Worm (Caenorhabditis elegans) whole organism, early embryonic: Measurements from ENCODE around the gene ifb-1.

ENCODE experiments used
- aly-1 ChIP-seq: sonication (generic microtip); optimal IDR thresholded peaks from 2 replicates; lab custom pipeline; 2016; ENCODE audit warnings: missing genetic modification characterization, missing compliant biosample characterization
- ama-1 ChIP-seq: fragments of 150-350 bp; optimal IDR thresholded peaks from 2 replicates; lab custom pipeline; 2014
- hmg-4 ChIP-seq: fragments of 200-800 bp; sonication (Bioruptor generic); optimal IDR thresholded peaks from 2 replicates; lab custom pipeline; 2018; ENCODE audit warnings: mild to moderate bottlenecking, missing genetic modification characterization, missing compliant biosample characterization

DNA sequence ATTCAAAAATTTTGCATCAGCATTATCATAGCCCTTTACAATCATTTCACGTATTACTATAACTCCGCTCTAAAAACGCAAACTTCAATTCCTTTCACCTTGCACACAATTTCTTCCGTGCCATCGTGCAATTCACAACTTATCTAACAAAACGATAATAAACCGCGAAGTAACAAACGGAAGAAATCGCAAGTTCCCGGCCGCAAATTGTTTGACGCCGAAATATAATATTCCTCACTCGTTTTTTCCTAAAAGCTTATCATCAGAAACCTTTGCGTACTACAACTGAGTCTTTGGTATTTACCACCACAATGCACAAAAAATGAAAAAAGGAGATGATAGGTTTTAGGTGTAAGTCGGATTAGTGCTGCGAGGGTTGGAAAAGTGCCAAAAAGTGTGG lies 18.1 kb upstream of the ifb-1 start:
- TF ChIP-seq hmg-4 (GFP tag; lab: Kevin White, UChicago) (no peak), ama-1 (no peak), aly-1 (tag; lab: Kevin White, UChicago) (no peak)
